Worm (Caenorhabditis elegans): ENCODE results near the gene Y71H2AR.2.
"Not testable (repeated sequence)": the region's sequence is repeated elsewhere in the genome, so short reads cannot be mapped to it uniquely, and the experiment has no call there.

Y71H2AR.2 gene

DNA sequence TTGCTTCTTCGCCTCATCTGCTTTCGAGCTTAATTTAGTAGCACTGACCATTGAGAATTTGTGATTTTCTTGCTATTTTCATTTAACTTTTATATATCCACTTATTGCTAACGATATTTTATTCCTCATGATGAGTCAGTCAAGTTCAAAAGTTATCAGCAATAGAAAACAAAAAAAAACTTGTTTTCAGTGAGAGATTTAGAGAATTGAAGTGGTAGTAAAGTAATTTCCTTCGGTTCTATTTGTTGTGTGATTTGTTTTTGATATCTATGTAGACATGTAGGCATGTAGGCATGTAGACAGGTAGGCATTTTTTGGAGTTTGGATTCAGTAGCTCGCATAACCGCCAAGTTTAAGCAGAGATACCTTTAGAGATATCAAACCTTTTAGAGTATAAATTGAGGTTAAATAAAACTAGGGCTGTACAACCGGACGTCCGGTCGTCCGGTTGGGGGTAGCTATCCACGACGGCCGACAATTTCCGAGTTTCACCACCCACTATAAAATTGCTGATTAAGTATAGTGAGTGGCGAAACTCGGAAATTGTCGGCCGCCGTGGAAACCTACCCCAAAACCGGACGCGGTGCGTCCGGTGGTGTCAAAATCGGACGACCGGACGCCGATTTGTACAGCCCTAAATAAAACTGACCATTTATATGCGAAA is at the start of gene Y71H2AR.2:
Y71H2AR.2 (minus strand) TSS at position 51 of the 664 bp plus-strand sequence.
- TF ChIP-seq pha-4 (tag; optimal IDR thresholded peaks at IDR 0.05) (no peak), nhr-28 (tag; optimal IDR thresholded peaks at IDR 0.05) (no peak), bed-3 (GFP tag; optimal IDR thresholded peaks at IDR 0.05) (no peak), M03D4.4 (tag; optimal IDR thresholded peaks at IDR 0.05) (no peak), lin-32 (GFP tag; optimal IDR thresholded peaks at IDR 0.05) (no peak), unc-39 (tag; optimal IDR thresholded peaks at IDR 0.05) (no peak), cnd-1 (tag; optimal IDR thresholded peaks at IDR 0.05) (no peak), sem-2 (GFP tag; optimal IDR thresholded peaks at IDR 0.05) (no peak), nhr-237 (tag; optimal IDR thresholded peaks at IDR 0.05) (no peak), ceh-83 (GFP tag; optimal IDR thresholded peaks at IDR 0.05) (no peak), hlh-1 (tag; optimal IDR thresholded peaks at IDR 0.05) (no peak), lin-13 (tag; optimal IDR thresholded peaks at IDR 0.05) (no peak), elt-3 (tag; optimal IDR thresholded peaks at IDR 0.05) (no peak), mep-1 (tag; optimal IDR thresholded peaks at IDR 0.05) (no peak), nhr-76 (tag; optimal IDR thresholded peaks at IDR 0.05) (no peak), zip-8 (tag; optimal IDR thresholded peaks at IDR 0.05) (no peak), sptf-1 (tag; optimal IDR thresholded peaks at IDR 0.05) (no peak)

DNA sequence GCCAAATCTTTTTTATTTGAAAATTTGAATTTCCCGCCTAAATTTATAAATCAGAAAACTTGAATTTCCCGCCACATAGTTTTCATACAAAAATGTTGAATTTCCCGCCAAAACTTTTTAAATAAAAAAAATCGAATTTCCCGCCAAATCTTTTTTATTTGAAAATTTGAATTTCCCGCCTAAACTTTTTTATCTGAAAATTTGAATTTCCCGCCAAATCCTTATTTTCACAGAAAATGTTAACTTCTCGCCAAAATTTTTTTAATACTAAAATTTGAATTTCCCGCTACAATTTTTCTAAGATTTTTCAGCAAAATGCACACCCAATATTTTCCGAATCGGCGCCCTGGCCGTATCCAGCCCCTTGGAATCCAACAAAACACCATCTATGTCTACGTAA is 41.3 kb upstream of the Y71H2AR.2 start, which contains the start of gene F56F11.2:
F56F11.2 (plus strand) TSS at position 301 of the 400 bp plus-strand sequence.
- not testable (repeated sequence) for TF ChIP-seq elt-1 (tag; optimal IDR thresholded peaks at IDR 0.05; ENCODE audit: borderline replicate concordance, insufficient read depth); drap-1 (GFP tag; optimal IDR thresholded peaks at IDR 0.05); unc-39 (tag; optimal IDR thresholded peaks at IDR 0.05)

DNA sequence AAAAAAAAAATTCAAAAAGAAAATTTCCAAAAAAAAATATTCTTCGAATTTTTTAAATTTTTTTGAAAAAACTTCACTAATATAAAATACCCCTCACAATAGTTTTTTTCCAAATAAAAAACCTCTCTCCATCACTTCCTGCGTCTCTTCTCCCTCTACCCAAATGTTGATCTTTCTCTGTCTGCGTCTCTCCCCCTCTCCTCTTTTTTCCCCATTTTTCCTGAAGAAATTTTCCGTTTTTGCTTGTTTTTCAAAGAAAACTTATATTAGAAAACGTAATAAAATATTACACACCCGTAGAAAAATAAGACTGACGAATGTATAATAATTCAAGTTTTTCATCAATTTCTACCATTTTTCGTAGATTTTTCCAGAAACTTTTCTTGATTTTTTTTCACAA is 40.4 kb upstream of the Y71H2AR.2 start:
- TF ChIP-seq zip-8 (tag; optimal IDR thresholded peaks at IDR 0.05) = no peak
- peak; percentile 17 for TF ChIP-seq unc-120 (tag; optimal IDR thresholded peaks at IDR 0.05; ENCODE audit: poor library complexity, severe bottlenecking)

DNA sequence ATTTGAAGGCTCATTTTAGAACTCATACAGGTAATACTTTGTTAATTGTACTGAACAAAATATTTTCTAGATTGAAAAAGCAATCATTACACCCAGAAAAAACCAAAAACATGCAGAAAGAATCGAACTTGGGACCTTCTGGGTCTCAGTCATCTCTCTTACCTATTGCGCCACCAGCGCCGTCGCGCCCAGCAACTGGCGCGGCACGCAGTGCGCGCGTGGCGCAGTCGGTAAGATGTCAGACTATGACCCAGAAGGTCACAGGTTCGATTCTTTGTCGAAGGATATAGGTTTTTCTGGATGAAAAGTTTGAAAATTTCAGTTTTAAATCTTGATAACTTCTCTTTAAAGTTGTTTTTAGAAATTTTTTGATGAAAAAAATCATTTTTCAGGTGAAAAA is 39.0 kb upstream of the Y71H2AR.2 start:
- no peak for TF ChIP-seq nhr-28 (tag; optimal IDR thresholded peaks at IDR 0.05)
- no peak for TF ChIP-seq pha-4 (tag; optimal IDR thresholded peaks at IDR 0.05)
- TF ChIP-seq lin-32 (GFP tag; optimal IDR thresholded peaks at IDR 0.05) = no peak
- no peak for TF ChIP-seq ceh-39 (tag; optimal IDR thresholded peaks at IDR 0.05)
- TF ChIP-seq lin-13 (tag; optimal IDR thresholded peaks at IDR 0.05) = no peak
- no peak for TF ChIP-seq ceh-83 (GFP tag; optimal IDR thresholded peaks at IDR 0.05)
- TF ChIP-seq bed-3 (GFP tag; optimal IDR thresholded peaks at IDR 0.05) = no peak
- TF ChIP-seq ceh-43 (GFP tag; optimal IDR thresholded peaks at IDR 0.05) = no peak
- no peak for TF ChIP-seq mab-5 (tag; optimal IDR thresholded peaks at IDR 0.05)
- no peak for TF ChIP-seq nhr-2 (tag; optimal IDR thresholded peaks at IDR 0.05)
- TF ChIP-seq unc-39 (tag; optimal IDR thresholded peaks at IDR 0.05) = no peak
- TF ChIP-seq elt-1 (tag; optimal IDR thresholded peaks at IDR 0.05; ENCODE audit: borderline replicate concordance, insufficient read depth) = no peak
- TF ChIP-seq nhr-76 (tag; optimal IDR thresholded peaks at IDR 0.05) = no peak
- no peak for TF ChIP-seq elt-3 (tag; optimal IDR thresholded peaks at IDR 0.05)
- TF ChIP-seq cnd-1 (tag; optimal IDR thresholded peaks at IDR 0.05) = no peak
- TF ChIP-seq unc-120 (tag; optimal IDR thresholded peaks at IDR 0.05; ENCODE audit: poor library complexity, severe bottlenecking) = no peak
- TF ChIP-seq M03D4.4 (tag; optimal IDR thresholded peaks at IDR 0.05) = no peak
- no peak for TF ChIP-seq nhr-237 (tag; optimal IDR thresholded peaks at IDR 0.05)
- TF ChIP-seq lsy-2 (tag; optimal IDR thresholded peaks at IDR 0.05) = no peak
- no peak for TF ChIP-seq snpc-4 (tag; optimal IDR thresholded peaks at IDR 0.05)

DNA sequence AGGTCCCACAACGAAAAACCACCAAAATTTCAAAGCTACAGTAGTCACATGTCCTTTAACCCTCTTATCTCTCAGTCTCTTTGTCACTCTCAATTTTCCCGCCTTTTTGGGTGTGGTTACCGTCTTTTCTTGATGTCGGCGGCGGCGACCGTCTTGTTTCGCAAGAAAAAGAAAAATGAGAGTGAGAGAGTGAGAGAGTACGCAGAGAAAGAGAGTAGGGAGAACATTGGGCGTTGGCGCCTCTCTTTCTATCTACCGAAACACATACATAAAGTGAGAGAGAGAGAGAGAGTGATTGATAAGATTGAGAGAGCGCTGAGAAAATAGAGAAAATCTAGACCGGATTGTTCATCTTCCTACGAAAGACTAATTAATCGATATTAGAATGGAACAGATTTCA is 35.2 kb upstream of the Y71H2AR.2 start:
- TF ChIP-seq blmp-1 (tag; optimal IDR thresholded peaks at IDR 0.05) (peak; percentile 53), unc-39 (tag; optimal IDR thresholded peaks at IDR 0.05) (no peak), ztf-11 (tag; optimal IDR thresholded peaks at IDR 0.05) (no peak), nhr-12 (tag; optimal IDR thresholded peaks at IDR 0.05) (no peak), flh-1 (GFP tag; optimal IDR thresholded peaks at IDR 0.05) (no peak), ceh-43 (GFP tag; optimal IDR thresholded peaks at IDR 0.05) (no peak), elt-1 (tag; optimal IDR thresholded peaks at IDR 0.05; ENCODE audit: borderline replicate concordance, insufficient read depth) (no peak), elt-3 (tag; optimal IDR thresholded peaks at IDR 0.05) (peak; percentile 72), ceh-83 (GFP tag; optimal IDR thresholded peaks at IDR 0.05) (no peak)

Data from whole organism, mixed stage, embryonic.